Worm (Caenorhabditis elegans) whole organism, L2 larva: Measurements from ENCODE around the gene klc-2.

Experiments used
- ceh-82 ChIP-seq: fragments of 150-350 bp; optimal IDR thresholded peaks from 2 replicates; lab custom pipeline; 2014; ENCODE audit warnings: missing biosample characterization, missing genetic modification characterization
- egl-27 ChIP-seq: sonication (generic microtip); optimal IDR thresholded peaks from 3 replicates; lab custom pipeline; 2017; ENCODE audit warnings: missing biosample characterization, missing genetic modification reagents, missing genetic modification characterization
- nhr-129 ChIP-seq: fragments of 150-350 bp; optimal IDR thresholded peaks from 2 replicates; lab custom pipeline; 2014; ENCODE audit warnings: missing biosample characterization, missing genetic modification characterization
- nhr-6 ChIP-seq: fragments of 150-350 bp; optimal IDR thresholded peaks from 2 replicates; lab custom pipeline; 2014; ENCODE audit warnings: missing biosample characterization, missing genetic modification characterization
- nhr-77 ChIP-seq: fragments of 150-350 bp; optimal IDR thresholded peaks from 2 replicates; lab custom pipeline; 2014; ENCODE audit warnings: missing biosample characterization, missing genetic modification characterization
- zag-1 ChIP-seq: fragments of 150-350 bp; optimal IDR thresholded peaks from 2 replicates; lab custom pipeline; 2014; ENCODE audit warnings: missing biosample characterization, missing genetic modification characterization

DNA sequence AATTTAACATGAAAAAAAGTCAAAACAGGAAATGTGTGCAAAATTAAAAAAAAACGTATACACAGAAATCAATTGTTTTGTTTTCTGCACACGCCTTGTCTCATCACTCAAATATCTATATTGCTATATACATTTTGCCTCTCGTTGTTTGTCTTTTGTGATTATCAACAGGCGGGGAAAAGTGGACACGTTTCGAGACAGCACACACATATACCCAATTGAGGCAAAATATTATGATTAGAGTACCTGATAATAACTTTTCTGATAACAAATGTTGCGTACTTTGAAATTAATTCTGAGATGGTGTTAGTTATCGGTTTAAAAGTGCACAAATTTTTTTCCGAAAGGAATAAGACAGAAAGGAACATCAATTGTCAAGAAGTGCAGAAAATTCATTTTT is 21.3 kb downstream of the klc-2 start:
- TF ChIP-seq nhr-77 (no peak), ceh-82 (tag; lab: Kevin White, UChicago) (no peak), nhr-129 (tag; lab: Kevin White, UChicago) (no peak), egl-27 (no peak), zag-1 (tag; lab: Kevin White, UChicago) (no peak), nhr-6 (no peak)
